ENCODE assay signal across 2 worm cellular contexts in genomic region chrIII:2551981-2552380, ce11.
TF ChIP-seq lines count a peak whose summit lies in the region.

No protein-coding gene starts in this region.

TF ChIP-seq in whole organism, mixed stage, embryonic, 35 proteins besides CTCF, POLR2A, EP300 and RAD21:
- TF ChIP-seq zip-8 (tag; optimal IDR thresholded peaks at IDR 0.05; lab: Kevin White, UChicago), result peak; percentile 94
- TF ChIP-seq lsy-2 (tag; optimal IDR thresholded peaks at IDR 0.05; lab: Kevin White, UChicago), result no peak

TF ChIP-seq in whole organism, young adult, 124 proteins besides CTCF, POLR2A, EP300 and RAD21:
- TF ChIP-seq zfh-2 (GFP tag; conservative IDR thresholded peaks at IDR 0.05; lab: Robert Waterston, UW) (no peak), atf-7 (tag; optimal IDR thresholded peaks at IDR 0.05; lab: Kevin White, UChicago) (peak; percentile 4)
